Worm (Caenorhabditis elegans): Measurements from ENCODE around the gene F26G1.2.
A peak's percentile ranks its signal among the peaks of the same experiment; 100 is the strongest.

The F26G1.2 gene

DNA sequence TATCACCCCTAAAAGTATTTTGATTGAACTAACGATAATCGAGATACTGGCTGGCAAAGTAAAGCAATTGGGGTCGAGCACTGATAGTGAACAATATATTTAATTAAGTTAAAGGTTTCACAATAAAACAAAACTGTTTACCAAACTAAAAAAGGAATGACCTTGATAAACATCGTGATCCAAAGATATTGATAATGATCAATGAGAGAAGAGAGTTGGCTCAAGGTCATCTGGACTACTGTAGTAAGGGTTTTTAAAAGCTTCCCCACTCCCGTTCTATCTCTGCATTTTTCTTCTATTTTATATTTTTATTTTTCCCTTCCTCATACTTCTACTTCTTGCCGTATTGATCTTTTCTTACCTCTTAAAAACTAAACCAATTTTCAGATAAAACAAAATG is 13.3 kb upstream of the F26G1.2 start, which contains the start of gene F41C3.2:
Gene F41C3.2 (plus strand): TSS at position 388 of the 400 bp plus-strand sequence.
- TF ChIP-seq ceh-90 (tag; optimal IDR thresholded peaks at IDR 0.05) (no peak), unc-62 (GFP tag; optimal IDR thresholded peaks at IDR 0.05) (no peak), nhr-47 (tag; optimal IDR thresholded peaks at IDR 0.05) (peak; percentile 26), fkh-8 (tag; optimal IDR thresholded peaks at IDR 0.05) (no peak), snu-23 (GFP tag; optimal IDR thresholded peaks at IDR 0.05) (peak; percentile 6), hlh-4 (tag; optimal IDR thresholded peaks at IDR 0.05) (no peak), efl-3 (GFP tag; optimal IDR thresholded peaks at IDR 0.05) (no peak), dpl-1 (GFP tag; optimal IDR thresholded peaks at IDR 0.05) (no peak), jun-1 (tag; optimal IDR thresholded peaks at IDR 0.05) (no peak), sptf-1 (tag; optimal IDR thresholded peaks at IDR 0.05) (no peak), mep-1 (tag; optimal IDR thresholded peaks at IDR 0.05) (no peak), egl-13 (tag; optimal IDR thresholded peaks at IDR 0.05) (no peak), nhr-20 (tag; optimal IDR thresholded peaks at IDR 0.05) (peak; percentile 18), lin-35 (GFP tag; optimal IDR thresholded peaks at IDR 0.05) (no peak), isw-1 (GFP tag; IDR thresholded peaks at IDR 0.05) (no peak), aha-1 (tag; optimal IDR thresholded peaks at IDR 0.05) (no peak), C04F5.9 (tag; optimal IDR thresholded peaks at IDR 0.05) (no peak), lin-15B (tag; optimal IDR thresholded peaks at IDR 0.05) (no peak), skn-1 (tag; optimal IDR thresholded peaks at IDR 0.05) (no peak), sox-4 (tag; optimal IDR thresholded peaks at IDR 0.05) (no peak), F16B12.6 (tag; optimal IDR thresholded peaks at IDR 0.05) (no peak), efl-1 (optimal IDR thresholded peaks at IDR 0.05) (no peak), efl-1 (GFP tag; optimal IDR thresholded peaks at IDR 0.05 in 1 of 2) (no peak), lin-14 (GFP tag; optimal IDR thresholded peaks at IDR 0.05) (peak; percentile 17), fkh-4 (tag; optimal IDR thresholded peaks at IDR 0.05; ENCODE audit: borderline replicate concordance) (no peak), dsc-1 (tag; optimal IDR thresholded peaks at IDR 0.05) (no peak), aly-2 (tag; optimal IDR thresholded peaks at IDR 0.05) (no peak), nhr-12 (tag; optimal IDR thresholded peaks at IDR 0.05) (no peak), Y116A8C.19 (tag; optimal IDR thresholded peaks at IDR 0.05; ENCODE audit: borderline replicate concordance) (no peak), nhr-237 (tag; optimal IDR thresholded peaks at IDR 0.05) (no peak), lin-39 (tag; optimal IDR thresholded peaks at IDR 0.05) (no peak), irx-1 (tag; optimal IDR thresholded peaks at IDR 0.05) (no peak), ztf-4 (tag; optimal IDR thresholded peaks at IDR 0.05) (no peak), C34B4.2 (tag; optimal IDR thresholded peaks at IDR 0.05) (no peak), nhr-71 (tag; optimal IDR thresholded peaks at IDR 0.05) (peak; percentile 22), unc-86 (tag; optimal IDR thresholded peaks at IDR 0.05) (no peak), ceh-8 (GFP tag; optimal IDR thresholded peaks at IDR 0.05) (no peak), elt-3 (tag; optimal IDR thresholded peaks at IDR 0.05) (peak in 3 of 6 experiments; percentile 18 to 83 (median 35)), C16A3.4 (tag; optimal IDR thresholded peaks at IDR 0.05) (no peak), nhr-85 (tag) (peak; percentile 83), pqm-1 (tag; optimal IDR thresholded peaks at IDR 0.05) (no peak), sup-37 (GFP tag; optimal IDR thresholded peaks at IDR 0.05) (no peak), lir-3 (tag; optimal IDR thresholded peaks at IDR 0.05; ENCODE audit: poor library complexity) (no peak), fos-1 (tag; optimal IDR thresholded peaks at IDR 0.05) (no peak), nhr-28 (tag; optimal IDR thresholded peaks at IDR 0.05) (no peak), mdl-1 (tag; optimal IDR thresholded peaks at IDR 0.05) (no peak), nhr-90 (tag; optimal IDR thresholded peaks at IDR 0.05; ENCODE audit: poor library complexity) (peak; percentile 56), nhr-19 (GFP tag; conservative IDR thresholded peaks at IDR 0.05) (no peak; the same call in 1 of the 2 replicates), tlp-1 (tag; optimal IDR thresholded peaks at IDR 0.05) (no peak), rnt-1 (tag; optimal IDR thresholded peaks at IDR 0.05) (no peak), ceh-88 (GFP tag; IDR thresholded peaks at IDR 0.05) (no peak), ama-1 (optimal IDR thresholded peaks at IDR 0.05) (no peak), fkh-10 (GFP tag; optimal IDR thresholded peaks at IDR 0.05) (no peak), hpl-2 (GFP tag; optimal IDR thresholded peaks at IDR 0.05) (no peak), blmp-1 (tag; optimal IDR thresholded peaks at IDR 0.05) (no peak)

Measured in whole organism, L1 larva.